Fruit fly (Drosophila melanogaster) whole organism, larva: ENCODE results near the gene CG16825.

Experiments used
- noc ChIP-seq: fragments of 200-800 bp; sonication (Bioruptor generic); optimal IDR thresholded peaks from 3 replicates; lab custom pipeline; 2019; ENCODE audit warnings: missing biosample characterization, mild to moderate bottlenecking, missing genetic modification characterization, moderate library complexity

The CG16825 gene

DNA sequence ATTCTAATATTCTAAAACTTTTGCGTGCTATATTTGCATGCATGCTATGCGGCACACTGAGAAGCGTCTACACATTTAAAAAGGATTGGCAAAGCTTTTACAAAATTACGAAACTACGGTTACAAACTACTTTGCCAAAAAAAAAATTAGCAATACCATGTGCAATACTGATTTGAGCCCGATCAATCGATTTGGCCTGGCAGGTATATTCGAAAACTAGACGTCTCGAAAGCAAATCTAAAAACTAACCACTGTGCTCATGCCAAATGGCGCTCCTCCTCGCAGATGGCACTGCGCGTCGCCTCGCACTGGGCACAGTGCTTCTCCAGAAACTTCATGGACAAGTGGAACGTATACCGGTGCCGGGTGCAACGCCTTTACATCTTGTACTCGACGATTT is at the start of gene CG16825:
Gene CG16825, plus strand, starts transcription at position 301 of the 400 bp plus-strand sequence.
- no peak for TF ChIP-seq noc

DNA sequence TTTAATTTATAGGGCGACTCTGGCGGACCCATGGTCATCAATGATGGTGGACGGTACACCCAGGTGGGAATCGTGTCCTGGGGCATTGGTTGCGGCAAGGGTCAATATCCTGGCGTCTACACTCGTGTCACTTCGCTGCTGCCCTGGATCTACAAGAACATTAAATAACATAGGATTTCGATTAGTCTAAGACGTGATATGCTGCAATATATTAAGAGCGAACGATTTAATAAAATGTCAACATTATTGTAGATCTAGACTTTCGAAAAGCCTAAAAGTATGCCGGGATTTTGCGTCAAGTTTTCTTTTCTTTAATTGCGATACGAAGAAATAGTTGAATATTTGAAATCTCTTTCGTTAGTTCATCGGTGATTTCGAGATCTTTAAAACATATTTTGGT is 47.4 kb upstream of the CG16825 start, which contains the start of gene Naa20B:
Gene Naa20B, plus strand, starts transcription at position 301 of the 400 bp plus-strand sequence.
- no peak for TF ChIP-seq noc

DNA sequence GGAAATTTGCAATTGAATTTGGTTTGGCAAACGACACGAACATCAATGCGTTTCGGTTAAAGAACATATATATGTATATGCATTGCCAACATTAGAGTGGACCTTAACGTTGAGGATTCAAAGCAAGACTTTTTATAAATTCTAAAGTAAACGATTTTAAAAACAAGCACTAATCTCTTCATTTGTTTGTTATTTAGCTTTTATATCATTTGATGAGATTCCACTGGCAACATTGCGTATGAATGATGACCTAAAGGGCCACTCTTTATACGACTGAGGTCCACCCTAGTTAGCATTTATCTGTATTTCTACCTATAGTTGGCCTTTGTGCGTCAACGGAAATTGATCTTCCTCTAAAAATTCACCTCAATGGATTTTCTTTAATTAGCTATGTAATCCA is 45.9 kb upstream of the CG16825 start:
- TF ChIP-seq noc: no peak

DNA sequence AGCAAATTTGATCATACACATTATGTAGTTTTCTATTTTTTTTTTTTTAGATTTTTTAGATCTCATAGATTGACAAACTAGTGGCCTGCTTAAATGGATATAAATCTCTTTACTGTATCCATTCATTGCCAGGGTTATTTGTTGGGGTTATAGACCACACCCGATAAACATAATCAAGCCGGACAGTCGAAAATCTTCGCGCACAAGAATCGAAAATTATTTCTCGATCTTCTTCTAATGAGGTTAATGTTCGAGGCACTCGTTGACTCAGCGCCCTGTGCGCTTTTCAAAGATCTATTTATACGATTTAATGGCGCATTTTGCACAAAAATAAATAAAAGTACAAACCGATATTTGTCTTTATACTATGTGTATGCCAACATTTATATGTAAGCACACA is 44.9 kb upstream of the CG16825 start, which contains the start of gene CG31730:
Gene CG31730, minus strand, starts transcription at position 101 of the 400 bp plus-strand sequence.
- no peak for TF ChIP-seq noc

DNA sequence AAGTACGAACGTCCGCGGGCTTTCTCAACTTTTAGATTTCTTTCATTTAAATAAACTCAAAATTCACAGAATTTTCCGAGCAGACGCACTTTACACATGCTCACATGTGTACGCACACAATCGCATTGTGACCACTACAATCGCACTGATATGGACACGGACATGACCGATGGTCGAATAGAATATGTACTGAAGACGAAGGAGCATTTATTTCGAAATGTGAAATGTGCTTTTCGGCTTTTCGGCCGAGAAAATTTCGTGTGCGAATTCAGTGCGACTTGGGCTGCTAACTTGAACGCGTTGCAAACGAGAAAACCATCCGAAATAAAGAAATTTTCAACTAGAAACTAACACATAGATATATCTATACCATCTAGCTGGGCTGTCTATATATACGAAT is 43.8 kb upstream of the CG16825 start, which contains the start of gene CG44085:
Gene CG44085, plus strand, starts transcription at position 269 of the 400 bp plus-strand sequence.
- no peak for TF ChIP-seq noc

DNA sequence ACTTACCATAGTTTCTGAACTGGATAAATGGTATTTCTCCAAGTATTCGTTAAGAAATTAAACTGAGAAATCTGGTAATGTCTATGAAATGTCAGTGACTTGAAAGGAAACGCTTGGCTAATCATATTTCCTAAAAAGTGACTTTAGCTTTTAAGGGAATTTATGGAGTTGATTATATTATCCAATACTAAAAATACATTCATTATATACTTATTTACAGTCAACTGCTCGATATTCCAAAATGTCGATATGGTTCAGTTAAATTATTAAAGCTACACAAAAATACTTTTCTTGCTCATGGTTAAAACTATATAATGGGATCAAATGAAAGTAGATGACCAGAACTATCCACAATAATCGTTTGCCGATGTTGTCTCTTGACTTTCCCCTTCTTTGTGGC is 38.8 kb upstream of the CG16825 start, which contains the start of gene CG31848:
Gene CG31848, minus strand, starts transcription at position 101 of the 400 bp plus-strand sequence.
- TF ChIP-seq noc: no peak

DNA sequence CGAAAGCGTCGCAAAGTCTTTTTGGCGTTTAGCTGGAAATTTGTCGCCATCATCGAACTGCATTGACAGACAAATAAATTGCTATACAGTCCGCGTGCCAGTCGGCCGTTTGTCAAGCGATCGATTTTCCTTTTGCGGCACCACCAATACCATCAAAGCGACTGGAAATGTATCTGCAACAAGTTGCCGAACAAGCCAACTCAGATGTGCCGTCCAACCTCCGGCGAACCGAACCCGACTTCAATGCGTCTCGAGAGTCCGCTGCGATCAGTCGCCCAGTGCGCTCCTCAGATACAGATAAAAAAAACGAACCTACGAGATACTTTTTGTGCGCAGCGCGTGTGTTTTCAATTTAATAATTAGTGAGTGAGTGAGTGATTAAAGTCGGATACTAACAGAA is 38.0 kb upstream of the CG16825 start:
- TF ChIP-seq noc: no peak

DNA sequence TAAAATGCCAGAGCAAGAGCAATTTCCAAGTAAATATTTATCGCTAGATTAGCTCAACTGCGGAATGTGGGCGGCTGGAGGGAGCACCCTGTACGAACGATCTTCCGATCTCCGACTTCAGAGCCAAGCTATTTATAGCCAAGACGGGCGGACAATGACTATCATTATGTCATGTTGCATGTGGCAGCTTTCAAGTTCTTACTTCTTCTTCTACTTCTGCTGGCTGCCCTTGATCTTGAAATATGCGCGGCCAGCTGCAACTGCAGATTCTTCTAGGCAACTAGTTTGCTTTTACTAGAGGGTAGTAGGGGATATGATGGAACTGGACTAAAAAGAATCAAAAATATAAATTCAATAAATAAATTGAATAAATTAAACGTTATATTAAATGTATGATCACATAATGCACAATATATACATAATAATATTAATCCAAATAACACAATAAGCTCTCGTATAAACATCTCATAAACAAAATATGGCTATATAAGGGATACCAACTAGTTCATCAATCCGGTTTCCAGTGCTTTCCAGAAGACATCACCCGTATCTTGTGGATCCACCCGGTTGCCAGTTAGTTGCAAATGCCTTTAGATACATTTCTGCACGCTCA is 36.4 kb upstream of the CG16825 start:
- no peak for TF ChIP-seq noc

DNA sequence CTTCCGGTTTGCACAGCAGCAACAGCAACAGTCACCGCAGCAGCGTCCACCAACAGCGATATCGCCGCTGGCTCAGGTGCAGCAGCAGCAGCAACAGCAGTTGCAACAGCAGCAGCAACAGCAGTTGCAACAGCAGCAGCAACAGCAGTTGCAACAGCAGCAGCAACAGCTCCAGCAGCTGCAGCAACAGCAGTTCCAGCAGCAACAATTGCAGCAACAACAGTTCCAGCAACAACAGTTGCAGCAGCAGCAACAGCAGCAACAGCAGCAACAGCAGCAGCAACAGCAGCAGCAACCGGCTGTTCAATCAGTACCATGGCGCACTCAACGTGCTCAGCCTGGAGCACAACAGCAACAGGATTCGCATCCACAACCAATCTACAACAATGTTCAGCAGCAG is 32.0 kb upstream of the CG16825 start:
- TF ChIP-seq noc: no peak

DNA sequence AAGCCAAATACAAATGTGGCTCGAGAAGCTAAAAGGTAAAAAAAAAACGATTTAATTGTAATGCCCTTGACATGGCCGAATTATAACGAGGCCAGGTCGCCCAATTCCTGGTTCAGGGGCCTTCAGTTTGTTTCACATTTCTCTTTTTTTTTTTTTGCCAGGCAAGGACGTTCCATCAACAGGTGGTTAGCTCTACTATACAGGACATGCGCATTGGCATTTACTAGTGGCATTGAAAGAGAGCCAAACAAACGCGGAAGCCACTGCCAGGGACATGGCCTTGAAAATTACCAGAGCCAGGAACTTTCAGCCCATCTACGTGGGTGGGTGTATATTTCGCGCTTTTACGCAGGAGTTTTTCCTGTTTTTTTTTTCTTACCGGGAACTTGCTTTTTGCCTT is 18.8 kb upstream of the CG16825 start:
- no peak for TF ChIP-seq noc

DNA sequence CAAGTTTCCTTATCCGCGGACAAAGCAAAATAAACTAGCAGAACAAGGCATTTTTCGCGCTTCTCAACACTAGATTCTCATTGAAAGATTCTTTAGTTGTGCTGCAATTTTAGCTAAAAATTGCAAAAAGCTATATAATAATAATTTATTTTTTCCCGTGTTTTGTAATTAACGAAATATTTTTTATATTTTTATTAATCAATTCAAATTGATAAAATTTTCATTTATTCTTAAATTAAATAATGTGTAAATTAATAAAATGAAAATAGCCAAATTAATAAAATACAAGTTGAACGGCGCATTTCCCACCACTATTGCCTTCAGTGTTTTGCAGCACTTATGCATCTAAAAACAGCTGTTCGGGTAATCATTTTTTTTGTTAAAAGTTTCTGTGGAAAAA is 18.1 kb upstream of the CG16825 start, which contains the start of the genes Drep4 and Uvrag:
Gene Drep4, minus strand, starts transcription at position 7 of the 400 bp plus-strand sequence.
Gene Uvrag, plus strand, starts transcription at position 322 of the 400 bp plus-strand sequence.
- TF ChIP-seq noc: no peak

DNA sequence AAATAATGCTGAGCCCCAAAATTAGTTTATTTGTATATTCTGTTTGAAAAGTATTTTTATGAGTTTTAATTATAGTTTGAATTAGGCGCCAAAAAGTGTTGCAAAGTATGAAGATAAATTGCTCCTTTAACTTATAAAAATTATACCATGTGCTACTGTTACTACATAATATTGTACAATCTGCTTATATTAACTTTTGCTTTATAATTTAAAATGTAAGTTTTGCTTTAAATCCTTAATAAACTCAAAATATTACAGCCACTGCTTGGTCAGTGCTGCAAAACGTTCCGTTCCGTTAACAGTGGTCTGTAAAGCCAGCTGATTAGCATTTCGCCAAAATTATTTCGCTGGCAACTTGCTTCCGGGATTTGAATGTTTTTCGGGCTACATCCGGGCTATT is 14.9 kb upstream of the CG16825 start, which contains the start of gene CG31729:
Gene CG31729, plus strand, starts transcription at position 309 of the 400 bp plus-strand sequence.
- no peak for TF ChIP-seq noc

DNA sequence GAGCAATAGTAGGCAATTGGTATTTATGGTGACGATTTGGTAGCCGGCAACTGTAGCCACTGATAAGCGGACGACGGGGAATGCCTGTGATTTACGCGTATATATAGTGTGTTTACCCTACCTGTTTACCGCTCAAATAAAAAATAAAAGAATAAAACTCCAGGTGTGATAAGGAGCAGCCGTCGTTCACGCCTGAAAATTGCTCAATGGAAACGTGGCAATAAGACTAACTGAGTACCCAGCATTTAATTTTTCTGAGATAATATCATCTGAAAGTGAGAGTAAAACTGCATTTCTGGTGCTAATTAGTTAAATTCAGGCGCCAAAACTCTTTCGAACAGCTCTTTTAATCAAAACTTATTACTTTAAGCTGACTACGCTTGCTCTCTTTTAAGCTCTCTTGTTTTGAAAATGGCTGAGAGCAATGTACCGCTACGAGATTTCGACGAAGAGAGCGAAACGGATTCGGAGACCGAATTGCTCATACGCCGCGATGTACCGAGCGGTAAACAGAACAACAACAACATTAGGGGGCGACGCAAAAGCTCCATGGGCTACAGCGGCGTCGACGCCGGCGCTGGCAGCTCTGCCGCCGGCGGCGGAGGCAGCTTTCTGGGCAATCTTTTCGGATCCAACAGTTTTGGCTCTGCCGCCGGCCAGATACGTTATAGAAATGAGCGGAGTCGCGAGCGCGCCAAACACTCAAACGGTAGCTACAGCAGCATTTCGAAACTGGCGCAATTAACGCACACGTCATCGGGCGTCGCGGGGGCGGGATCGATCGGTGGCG is 14.1 kb upstream of the CG16825 start:
- peak; percentile 93 for TF ChIP-seq noc

DNA sequence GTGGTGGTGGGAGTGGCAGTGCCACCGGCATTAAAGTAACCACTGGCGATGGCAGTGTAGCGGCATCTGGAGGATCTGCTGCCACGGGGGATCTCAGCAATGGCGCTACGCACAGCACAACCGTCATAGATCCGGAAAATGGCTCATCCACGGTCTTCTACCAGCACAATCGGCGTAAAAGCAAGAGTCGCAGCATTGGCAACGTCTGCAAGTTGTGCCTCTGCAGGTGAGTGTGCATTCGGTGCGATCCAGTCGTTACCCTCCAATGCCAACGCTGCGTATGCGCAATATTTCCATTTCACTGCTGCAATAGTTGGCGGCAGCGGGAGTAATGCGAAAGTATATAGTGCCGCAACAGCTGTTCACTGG is 13.5 kb upstream of the CG16825 start:
- no peak for TF ChIP-seq noc

DNA sequence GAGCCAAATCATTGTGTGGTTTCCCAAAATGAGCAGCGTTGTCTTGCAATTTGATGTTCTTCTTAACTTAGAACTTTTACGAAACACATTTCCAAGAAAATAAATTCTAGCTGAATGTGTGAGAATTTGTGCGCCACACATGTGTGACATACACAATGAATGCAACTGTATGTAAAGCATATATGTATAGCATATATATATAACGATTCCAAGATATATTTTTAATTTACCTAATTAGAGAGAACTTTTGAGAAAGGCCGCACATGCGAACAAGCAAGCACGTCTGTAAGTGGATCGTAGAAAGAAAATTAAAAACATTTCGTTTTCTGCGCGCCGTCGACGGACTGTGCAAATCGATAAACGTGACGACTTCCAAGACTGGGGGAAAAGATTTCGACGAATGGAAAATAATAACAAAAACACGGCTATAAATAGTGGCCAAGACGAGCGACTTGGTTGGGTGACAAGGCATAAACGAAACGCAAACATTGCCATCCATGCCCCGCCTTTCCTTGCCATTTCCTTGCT is 12.6 kb upstream of the CG16825 start:
- no peak for TF ChIP-seq noc

DNA sequence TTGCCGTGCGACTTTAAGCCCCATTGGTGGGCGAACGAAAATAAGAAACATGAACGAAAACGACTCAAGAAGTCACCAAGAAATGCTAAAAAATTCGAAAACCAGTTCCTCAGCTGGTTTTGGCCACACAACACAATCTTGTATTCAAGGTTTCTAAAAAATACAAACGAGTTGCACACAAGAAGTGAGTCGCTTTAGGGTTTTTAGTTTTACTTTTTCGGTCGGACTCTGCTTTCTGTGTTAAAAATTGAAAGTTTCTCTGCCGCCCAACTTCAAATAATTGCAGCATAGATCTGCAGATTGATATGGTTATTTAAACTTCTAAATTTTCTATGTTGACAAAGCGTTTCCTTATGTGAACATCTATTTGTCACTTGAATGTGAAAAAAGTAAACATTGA is 12.0 kb upstream of the CG16825 start, which contains the start of gene CG16824:
Gene CG16824, plus strand, starts transcription at position 384 of the 400 bp plus-strand sequence.
- TF ChIP-seq noc: no peak

DNA sequence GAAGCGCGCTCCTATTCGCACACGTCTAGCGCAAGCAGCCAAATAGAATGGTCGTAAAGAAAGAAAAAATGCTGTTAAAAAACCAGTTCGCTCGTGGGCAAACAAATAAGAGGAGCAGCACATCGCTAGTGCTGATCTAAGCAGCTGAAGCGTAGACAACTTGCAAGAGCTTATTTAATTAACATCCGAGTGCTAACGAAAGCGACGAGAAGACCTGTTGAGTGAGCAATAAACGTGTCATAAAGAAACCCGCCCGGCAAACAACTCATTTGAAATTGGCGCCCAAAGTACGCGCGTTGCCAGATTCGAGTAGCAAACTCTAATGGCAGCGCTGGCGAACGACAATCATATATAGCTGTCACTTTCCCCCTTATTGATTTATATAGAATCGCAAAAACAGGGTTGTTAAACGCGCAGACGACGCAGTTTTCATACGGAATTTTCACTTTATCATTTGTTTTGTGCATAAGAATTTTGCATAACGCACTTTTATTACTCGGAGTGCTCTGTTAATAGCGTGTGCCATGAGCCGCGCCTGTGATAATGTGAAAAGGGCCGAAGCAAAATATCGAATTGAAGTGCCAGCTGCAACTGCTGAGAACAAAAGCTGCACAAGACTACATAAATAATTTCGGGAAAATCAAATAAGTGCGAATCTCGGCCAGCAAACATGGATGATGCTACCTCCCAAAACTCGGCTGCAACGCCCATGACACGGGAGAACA is 8.4 kb upstream of the CG16825 start:
- TF ChIP-seq noc: no peak
